Worm (Caenorhabditis elegans): ENCODE results near the gene C47G2.4.

DNA sequence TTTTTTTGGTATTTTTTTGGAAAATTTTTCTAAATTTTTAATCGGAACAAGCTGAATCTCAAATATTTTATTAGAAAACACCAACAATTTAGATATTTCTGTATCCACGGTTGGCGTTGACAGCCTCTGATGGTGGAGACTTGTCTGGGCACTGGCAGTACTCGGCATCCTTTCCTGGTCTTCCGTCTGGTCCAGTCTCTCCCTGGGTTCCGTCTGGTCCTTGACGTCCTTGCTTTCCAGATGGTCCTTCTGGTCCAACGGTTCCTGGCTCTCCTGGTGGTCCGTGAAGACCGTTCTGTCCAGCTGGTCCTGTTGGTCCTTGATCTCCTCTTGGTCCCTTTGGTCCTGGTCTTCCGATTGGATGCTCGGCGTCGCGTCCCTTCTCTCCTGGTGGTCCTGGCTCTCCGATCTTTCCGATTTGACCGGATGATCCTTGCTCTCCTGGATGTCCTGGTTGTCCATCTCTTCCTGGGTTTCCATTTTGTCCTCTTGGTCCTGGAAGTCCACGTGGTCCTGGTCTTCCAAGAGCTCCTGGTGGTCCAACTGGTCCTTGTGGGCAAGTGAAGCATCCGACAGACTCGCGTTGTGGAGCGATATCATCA lies 43.3 kb upstream of the C47G2.4 start:
- TF ChIP-seq ref-1 (GFP tag; conservative IDR thresholded peaks at IDR 0.05) (no peak), T22C8.4 (GFP tag; IDR thresholded peaks at IDR 0.05) (no peak), med-1 (GFP tag; optimal IDR thresholded peaks at IDR 0.05; ENCODE audit: insufficient read depth) (no peak), ztf-23 (GFP tag; IDR thresholded peaks at IDR 0.05) (no peak)
